Worm (Caenorhabditis elegans): ENCODE results near the gene hpr-17.

Gene hpr-17

DNA sequence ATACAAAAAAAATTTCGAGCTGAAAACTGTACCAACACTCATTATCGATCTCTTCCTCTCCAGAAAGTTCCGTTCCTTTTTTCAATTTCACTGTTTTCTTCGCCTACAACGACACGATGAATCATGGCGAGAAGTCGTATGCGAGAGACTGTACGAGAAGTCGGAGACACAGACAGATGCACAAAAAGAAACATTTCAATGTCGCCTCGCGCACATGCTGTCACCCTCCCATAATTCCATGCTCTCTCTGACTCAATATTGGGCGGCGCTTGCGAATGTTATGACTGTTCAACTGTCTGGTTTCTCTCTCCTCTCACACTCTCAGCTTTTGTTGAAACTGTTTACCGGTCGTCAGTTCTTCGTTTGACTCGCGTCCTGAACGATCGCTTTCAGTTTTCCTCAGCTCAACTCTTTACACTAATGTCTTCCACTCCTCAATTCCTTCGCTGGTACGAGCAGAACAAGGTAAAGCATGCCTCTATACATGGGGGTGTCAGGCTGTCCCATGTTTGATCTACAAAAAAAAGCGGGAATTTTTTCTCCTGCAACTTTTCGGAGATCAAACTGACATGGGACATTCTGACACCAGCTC, 39.9 kb upstream of the hpr-17 start (continued):
- TF ChIP-seq ZK185.1 (tag; optimal IDR thresholded peaks at IDR 0.05; ENCODE audit: poor library complexity, severe bottlenecking), result no peak
- no peak for TF ChIP-seq ztf-22 (GFP tag; optimal IDR thresholded peaks at IDR 0.05)
- no peak for TF ChIP-seq snpc-1.1 (tag; optimal IDR thresholded peaks at IDR 0.05; ENCODE audit: insufficient read depth)
- TF ChIP-seq egl-44 (GFP tag; IDR thresholded peaks at IDR 0.05), result no peak; the same call in 1 of the 2 replicates
- no peak for TF ChIP-seq Y67H2A.10 (GFP tag; conservative IDR thresholded peaks at IDR 0.05)
- TF ChIP-seq zfh-2 (GFP tag; conservative IDR thresholded peaks at IDR 0.05), result peak; percentile 47; the same call in 1 of the 2 replicates
- no peak for TF ChIP-seq cebp-1 (GFP tag; IDR thresholded peaks at IDR 0.05)
- peak; percentile 40 for TF ChIP-seq cebp-1 (tag; optimal IDR thresholded peaks at IDR 0.05)

DNA sequence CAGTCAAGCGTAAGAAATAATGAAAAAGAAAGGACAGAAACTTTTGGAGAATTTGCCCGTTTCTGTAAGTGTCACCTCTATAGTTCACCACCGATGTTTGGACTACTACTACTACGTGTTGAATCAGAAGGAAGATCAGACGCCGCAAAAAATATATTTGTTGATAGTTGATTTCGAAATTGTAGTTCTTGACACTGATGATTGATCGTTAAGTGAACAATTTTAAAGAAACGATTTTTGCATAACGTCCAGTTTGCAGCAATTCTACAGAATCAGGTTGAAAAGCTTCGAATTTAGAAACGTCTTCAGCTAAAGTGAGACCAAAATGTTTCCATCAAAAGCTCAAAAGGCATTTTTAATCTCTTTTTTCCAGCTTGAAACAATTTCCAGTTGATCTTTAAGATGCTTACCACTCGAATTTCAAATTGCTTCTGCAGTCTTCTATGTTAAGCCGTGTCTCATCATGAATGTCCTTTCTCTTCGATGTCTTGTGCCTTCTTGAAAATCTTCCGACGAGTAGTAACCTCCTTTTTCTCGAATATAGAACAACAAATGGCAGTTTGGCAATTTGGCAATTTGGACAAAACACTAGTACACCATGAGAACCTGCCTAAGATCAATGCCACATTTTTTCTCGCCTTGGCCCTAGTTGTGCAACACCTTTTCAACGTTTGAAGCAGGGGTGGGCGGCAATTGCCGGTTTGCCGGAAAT, 39.0 kb upstream of the hpr-17 start:
- TF ChIP-seq tlf-1 (GFP tag; optimal IDR thresholded peaks at IDR 0.05) (no peak), tbx-9 (tag; optimal IDR thresholded peaks at IDR 0.05; ENCODE audit: borderline replicate concordance) (no peak), madf-10 (tag; optimal IDR thresholded peaks at IDR 0.05) (no peak), repo-1 (tag; optimal IDR thresholded peaks at IDR 0.05) (no peak), akir-1 (GFP tag; optimal IDR thresholded peaks at IDR 0.05) (no peak), Y53G8AR.9 (GFP tag; conservative IDR thresholded peaks at IDR 0.05) (0 out of 2 replicates have a peak, but pooled peaks have one; percentile 7), ceh-100 (GFP tag; IDR thresholded peaks at IDR 0.05) (no peak), snpc-1.1 (tag; optimal IDR thresholded peaks at IDR 0.05; ENCODE audit: insufficient read depth) (peak; percentile 3), F49E8.2 (tag; optimal IDR thresholded peaks at IDR 0.05; ENCODE audit: insufficient read depth) (no peak)

- TF ChIP-seq snpc-4 (GFP tag; optimal IDR thresholded peaks at IDR 0.05) (no peak), snpc-4 (tag; optimal IDR thresholded peaks at IDR 0.05) (peak in 2 of 4 experiments; percentile 0 to 8), K12H6.12 (tag; optimal IDR thresholded peaks at IDR 0.05) (peak; percentile 24), let-607 (tag; optimal IDR thresholded peaks at IDR 0.05) (peak in 1 of 2 experiments; percentile 6), mes-4 (tag; optimal IDR thresholded peaks at IDR 0.05) (no peak), lin-35 (GFP tag; optimal IDR thresholded peaks at IDR 0.05) (peak in 1 of 3 experiments; percentile 16), nhr-80 (tag; optimal IDR thresholded peaks at IDR 0.05) (peak; percentile 77), cebp-1 (GFP tag; IDR thresholded peaks at IDR 0.05) (no peak), cebp-1 (tag; optimal IDR thresholded peaks at IDR 0.05) (peak; percentile 55), B0035.1 (tag; optimal IDR thresholded peaks at IDR 0.05) (no peak), unc-62 (GFP tag; optimal IDR thresholded peaks at IDR 0.05) (no peak), C17E4.6 (GFP tag; IDR thresholded peaks at IDR 0.05) (no peak), rcor-1 (GFP tag; IDR thresholded peaks at IDR 0.05) (no peak), madf-3 (GFP tag; IDR thresholded peaks at IDR 0.05) (no peak), ZK185.1 (tag; optimal IDR thresholded peaks at IDR 0.05; ENCODE audit: poor library complexity, severe bottlenecking) (peak; percentile 12), hmg-1.2 (GFP tag; IDR thresholded peaks at IDR 0.05) (peak; percentile 79; the same call in 1 of the 2 replicates), dox-1 (GFP tag; IDR thresholded peaks at IDR 0.05) (peak; percentile 55; the same call in 1 of the 2 replicates), attf-6 (GFP tag; IDR thresholded peaks at IDR 0.05) (no peak), K11D2.4 (GFP tag; IDR thresholded peaks at IDR 0.05) (no peak), Y79H2A.3 (GFP tag; conservative IDR thresholded peaks at IDR 0.05) (no peak), pha-4 (tag; optimal IDR thresholded peaks at IDR 0.05) (peak; percentile 41), lin-40 (tag; optimal IDR thresholded peaks at IDR 0.05) (peak; percentile 45), lin-54 (GFP tag; optimal IDR thresholded peaks at IDR 0.05) (peak; percentile 1), lsl-1 (GFP tag; optimal IDR thresholded peaks at IDR 0.05) (no peak), zfh-2 (GFP tag; conservative IDR thresholded peaks at IDR 0.05) (no peak; the same call in 1 of the 2 replicates), Y67H2A.10 (GFP tag; conservative IDR thresholded peaks at IDR 0.05) (no peak)
Observed at ce11 chrII:13195163-13195562, 38.3 kb upstream of the hpr-17 start, which contains the start of gene lec-1. lec-1 (plus strand) TSS chrII:13195549.

All from whole organism, young adult.